Fruit fly (Drosophila melanogaster): ENCODE measurements around the gene CG14252.

Gene CG14252

dm6 chr3R:26915463-26915925 lies 29.8 kb upstream of the CG14252 start, which contains the start of gene CG46339 (continued):
- TF ChIP-seq Gug (GFP tag; IDR thresholded peaks at IDR 0.05): no peak
- TF ChIP-seq CG8319 (GFP tag; optimal IDR thresholded peaks at IDR 0.05): peak; percentile 29
- TF ChIP-seq CG4318 (GFP tag; optimal IDR thresholded peaks at IDR 0.05): no peak
- no peak for TF ChIP-seq Hr4 (GFP tag; optimal IDR thresholded peaks at IDR 0.05)
- TF ChIP-seq CG6792 (GFP tag; optimal IDR thresholded peaks at IDR 0.05): peak; percentile 17
- TF ChIP-seq svp (GFP tag): no peak
- no peak for TF ChIP-seq Hr38 (GFP tag; optimal IDR thresholded peaks at IDR 0.05)
- TF ChIP-seq CG32006 (GFP tag; optimal IDR thresholded peaks at IDR 0.05): no peak
- peak; percentile 20 for TF ChIP-seq CG7368 (GFP tag; optimal IDR thresholded peaks at IDR 0.05)
- no peak for TF ChIP-seq Smox (GFP tag; optimal IDR thresholded peaks at IDR 0.05)
- TF ChIP-seq CG3032 (tag; optimal IDR thresholded peaks at IDR 0.05): no peak
- peak; percentile 27 for TF ChIP-seq CG6808 (GFP tag; optimal IDR thresholded peaks at IDR 0.05)
- TF ChIP-seq Eip78C (GFP tag): peak; percentile 65
- no peak for TF ChIP-seq CG10631 (GFP tag; optimal IDR thresholded peaks at IDR 0.05)
- TF ChIP-seq CG11762 (GFP tag; optimal IDR thresholded peaks at IDR 0.05; ENCODE audit: insufficient read depth): peak; percentile 22
- peak; percentile 86 for TF ChIP-seq vri (GFP tag; optimal IDR thresholded peaks at IDR 0.05)
- TF ChIP-seq salr (GFP tag; optimal IDR thresholded peaks at IDR 0.05): no peak
- peak; percentile 5 for TF ChIP-seq topi (GFP tag; optimal IDR thresholded peaks at IDR 0.05)
- peak; percentile 57 for TF ChIP-seq CG16779 (tag; optimal IDR thresholded peaks at IDR 0.05)
- peak; percentile 61 for TF ChIP-seq CG6276 (GFP tag; optimal IDR thresholded peaks at IDR 0.05)
- peak; percentile 30; the same call in 1 of the 3 replicates for TF ChIP-seq CG8119 (GFP tag; IDR thresholded peaks at IDR 0.05)
- peak; percentile 12 for TF ChIP-seq spab (GFP tag; optimal IDR thresholded peaks at IDR 0.05)
- TF ChIP-seq ss (GFP tag; optimal IDR thresholded peaks at IDR 0.05): peak; percentile 39 to 44
- no peak for TF ChIP-seq cyc (GFP tag; optimal IDR thresholded peaks at IDR 0.05)
- TF ChIP-seq Eip93F (GFP tag; optimal IDR thresholded peaks at IDR 0.05): no peak
- peak; percentile 3 for TF ChIP-seq Blimp-1 (GFP tag; optimal IDR thresholded peaks at IDR 0.05)
- TF ChIP-seq dsx (GFP tag; optimal IDR thresholded peaks at IDR 0.05; ENCODE audit: poor library complexity, severe bottlenecking): no peak
- no peak for TF ChIP-seq Hr39 (GFP tag; optimal IDR thresholded peaks at IDR 0.05)
- no peak for TF ChIP-seq Sox15 (GFP tag; optimal IDR thresholded peaks at IDR 0.05)
- TF ChIP-seq achi (GFP tag; optimal IDR thresholded peaks at IDR 0.05): peak; percentile 56
- peak; percentile 32 for TF ChIP-seq lz (GFP tag; optimal IDR thresholded peaks at IDR 0.05)
- TF ChIP-seq CG34406 (GFP tag; optimal IDR thresholded peaks at IDR 0.05): peak; percentile 8
- TF ChIP-seq pdm3 (GFP tag; optimal IDR thresholded peaks at IDR 0.05): no peak
- no peak for TF ChIP-seq CG11902 (GFP tag; optimal IDR thresholded peaks at IDR 0.05)

DNA sequence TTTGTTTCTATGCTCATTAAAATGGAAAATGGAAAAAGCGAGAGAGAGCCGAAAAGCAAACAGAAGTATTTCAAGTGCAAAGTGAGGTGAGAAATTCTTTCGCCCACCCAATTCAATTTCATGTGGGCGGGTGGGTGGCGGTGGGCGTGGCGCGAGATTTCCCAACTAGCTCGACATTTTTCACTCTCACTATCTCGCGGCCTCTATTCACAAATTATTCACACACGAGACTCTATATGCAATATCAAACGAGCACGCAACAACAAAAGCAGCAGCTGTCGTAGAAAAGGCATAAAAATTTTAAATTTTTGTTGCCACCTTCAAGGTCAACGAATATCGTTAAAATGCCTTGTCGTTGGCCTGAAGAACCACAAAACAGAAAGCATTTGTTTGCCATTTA lies 26.5 kb upstream of the CG14252 start:
- TF ChIP-seq CG15336 (GFP tag; IDR thresholded peaks at IDR 0.05) (no peak), dsx (GFP tag; optimal IDR thresholded peaks at IDR 0.05; ENCODE audit: poor library complexity, severe bottlenecking) (no peak), CG11294 (GFP tag; IDR thresholded peaks at IDR 0.05) (no peak)

dm6 chr3R:26923830-26924333 lies 21.5 kb upstream of the CG14252 start:
- TF ChIP-seq eg (GFP tag; IDR thresholded peaks at IDR 0.05) (peak; percentile 51; the same call in 2 of the 3 replicates), net (GFP tag; optimal IDR thresholded peaks at IDR 0.05) (peak; percentile 12), CG15336 (GFP tag; IDR thresholded peaks at IDR 0.05) (no peak), fd59A (GFP tag; optimal IDR thresholded peaks at IDR 0.05) (no peak), Blimp-1 (GFP tag; optimal IDR thresholded peaks at IDR 0.05) (peak; percentile 54), Sox15 (GFP tag; optimal IDR thresholded peaks at IDR 0.05) (no peak), svp (GFP tag) (peak; percentile 68), esn (GFP tag; optimal IDR thresholded peaks at IDR 0.05) (peak; percentile 63), fkh (GFP tag; optimal IDR thresholded peaks at IDR 0.05) (peak; percentile 88), spab (GFP tag; optimal IDR thresholded peaks at IDR 0.05) (no peak), CG3919 (GFP tag; optimal IDR thresholded peaks at IDR 0.05) (peak; percentile 8), CG16779 (tag; optimal IDR thresholded peaks at IDR 0.05) (no peak), acj6 (GFP tag; optimal IDR thresholded peaks at IDR 0.05) (no peak), CG34406 (GFP tag; optimal IDR thresholded peaks at IDR 0.05) (no peak), Eip93F (GFP tag; optimal IDR thresholded peaks at IDR 0.05) (no peak), topi (GFP tag; optimal IDR thresholded peaks at IDR 0.05) (peak; percentile 64), lz (GFP tag; optimal IDR thresholded peaks at IDR 0.05) (peak; percentile 46), pdm3 (GFP tag; optimal IDR thresholded peaks at IDR 0.05) (peak; percentile 7), CG8319 (GFP tag; optimal IDR thresholded peaks at IDR 0.05) (peak; percentile 18), ss (GFP tag; optimal IDR thresholded peaks at IDR 0.05) (no peak), CG11902 (GFP tag; optimal IDR thresholded peaks at IDR 0.05) (peak; percentile 7), achi (GFP tag; optimal IDR thresholded peaks at IDR 0.05) (peak; percentile 11), Met (GFP tag; optimal IDR thresholded peaks at IDR 0.05) (peak; percentile 46), Eip78C (GFP tag) (peak; percentile 82), fd85E (GFP tag; optimal IDR thresholded peaks at IDR 0.05) (no peak), salr (GFP tag; optimal IDR thresholded peaks at IDR 0.05) (no peak), CG31627 (GFP tag; optimal IDR thresholded peaks at IDR 0.05) (peak; percentile 10), cyc (GFP tag; optimal IDR thresholded peaks at IDR 0.05) (peak; percentile 38)

Measured in whole organism, prepupa.